Worm (Caenorhabditis elegans) whole organism, early embryonic: ENCODE data around the gene F08G5.3.

Source experiments
- F13C5.2 ChIP-seq: sonication (generic microtip); optimal IDR thresholded peaks from 2 replicates; lab custom pipeline; 2017; ENCODE audit warnings: mild to moderate bottlenecking, missing genetic modification characterization, inconsistent platforms, missing compliant biosample characterization
- ceh-13 ChIP-seq: fragments of 200-800 bp; sonication (Bioruptor generic); optimal IDR thresholded peaks from 2 replicates; lab custom pipeline; 2018; ENCODE audit warnings: mild to moderate bottlenecking, missing genetic modification characterization, missing compliant biosample characterization
- flt-1 ChIP-seq: fragments of 200-800 bp; sonication (Bioruptor generic); IDR thresholded peaks from 2 replicates; pipeline ENCODE4 v1.3.6; 2022; ENCODE audit warnings: missing genetic modification characterization, missing compliant biosample characterization
- hmbx-1 ChIP-seq: sonication (generic microtip); optimal IDR thresholded peaks from 2 replicates; lab custom pipeline; 2016; ENCODE audit warnings: mild to moderate bottlenecking, missing genetic modification characterization, missing compliant biosample characterization
- hmg-4 ChIP-seq: fragments of 200-800 bp; sonication (Bioruptor generic); optimal IDR thresholded peaks from 2 replicates; lab custom pipeline; 2018; ENCODE audit warnings: mild to moderate bottlenecking, missing genetic modification characterization, missing compliant biosample characterization
- hnd-1 ChIP-seq: sonication (generic microtip); optimal IDR thresholded peaks from 2 replicates; lab custom pipeline; 2016; ENCODE audit warnings: missing genetic modification characterization, missing compliant biosample characterization
- pes-1 ChIP-seq: fragments of 200-800 bp; sonication (Bioruptor generic); IDR thresholded peaks from 2 replicates; pipeline ENCODE4 v1.3.6; 2022; ENCODE audit warnings: missing genetic modification reagents, missing genetic modification characterization, missing compliant biosample characterization
- scrt-1 ChIP-seq: fragments of 200-800 bp; sonication (Bioruptor generic); IDR thresholded peaks from 2 replicates; pipeline ENCODE4 v1.3.6; 2022; ENCODE audit warnings: missing genetic modification characterization, missing compliant biosample characterization
- tbx-11 ChIP-seq: fragments of 200-800 bp; sonication (Bioruptor generic); IDR thresholded peaks from 2 replicates; pipeline ENCODE4 v1.3.6; 2022; ENCODE audit warnings: missing genetic modification characterization, missing compliant biosample characterization

DNA sequence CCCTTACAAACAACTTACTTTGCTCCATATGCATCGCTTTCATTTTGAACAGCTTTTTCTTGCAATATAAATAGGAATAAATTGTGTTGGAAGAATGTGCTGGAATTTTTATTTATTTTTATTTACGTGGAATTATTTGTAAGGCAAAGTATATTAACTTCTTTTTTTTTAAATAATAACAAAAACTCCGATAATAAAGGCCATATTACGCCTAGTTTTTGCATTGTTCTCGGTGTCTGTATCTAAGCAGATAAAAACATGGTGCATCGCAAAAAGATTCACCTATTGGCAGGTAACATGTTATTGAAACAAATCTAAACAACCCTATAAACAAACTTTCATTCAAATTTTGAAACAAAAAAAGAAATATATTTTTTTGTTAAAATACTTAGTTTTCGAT is 46.0 kb upstream of the F08G5.3 start, which contains the start of gene C25G4.8:
- TF ChIP-seq F13C5.2: no peak
- no peak for TF ChIP-seq pes-1 (GFP tag; lab: Robert Waterston, UW)
- no peak for TF ChIP-seq scrt-1
- TF ChIP-seq hmg-4 (GFP tag; lab: Kevin White, UChicago): no peak
- TF ChIP-seq hmbx-1 (tag; lab: Kevin White, UChicago): no peak
- no peak for TF ChIP-seq tbx-11
- no peak for TF ChIP-seq flt-1 (GFP tag; lab: Robert Waterston, UW)
- TF ChIP-seq ceh-13: no peak
- TF ChIP-seq hnd-1: no peak
